Worm (Caenorhabditis elegans) whole organism, L4 larva: ENCODE measurements around the gene asp-1.

Experiments
- F49E8.2 ChIP-seq: sonication (generic microtip); optimal IDR thresholded peaks from 2 replicates; lab custom pipeline; 2016; ENCODE audit warnings: missing compliant biosample characterization, mild to moderate bottlenecking, missing genetic modification characterization, borderline replicate concordance
- R02D3.7 ChIP-seq: fragments of 150-350 bp; sonication (generic microtip); optimal IDR thresholded peaks from 3 replicates; lab custom pipeline; 2014; ENCODE audit warnings: missing biosample characterization, missing genetic modification characterization
- T26A8.4 ChIP-seq: fragments of 200-800 bp; sonication (Bioruptor generic); IDR thresholded peaks from 2 replicates; pipeline ENCODE4 v1.3.6; 2022; ENCODE audit warnings: missing genetic modification characterization, missing compliant biosample characterization
- aly-2 ChIP-seq: sonication (generic microtip); optimal IDR thresholded peaks from 2 replicates; lab custom pipeline; 2018; ENCODE audit warnings: missing biosample characterization, missing genetic modification characterization
- daf-12 ChIP-seq: fragments of 150-350 bp; optimal IDR thresholded peaks from 2 replicates; lab custom pipeline; 2014; ENCODE audit warnings: missing biosample characterization, missing genetic modification reagents, missing genetic modification characterization
- dpl-1 ChIP-seq: fragments of 150-350 bp; optimal IDR thresholded peaks from 2 replicates; lab custom pipeline; 2014; ENCODE audit warnings: missing biosample characterization, missing genetic modification reagents, missing genetic modification characterization
- lir-3 ChIP-seq: sonication (generic microtip); optimal IDR thresholded peaks from 2 replicates; lab custom pipeline; 2016; ENCODE audit warnings: mild to moderate bottlenecking, missing genetic modification characterization, missing compliant biosample characterization
- nhr-77 ChIP-seq: fragments of 150-350 bp; optimal IDR thresholded peaks from 2 replicates; lab custom pipeline; 2014; ENCODE audit warnings: missing biosample characterization, missing genetic modification characterization
- saeg-2 ChIP-seq: fragments of 200-800 bp; sonication (Bioruptor generic); IDR thresholded peaks from 2 replicates; pipeline ENCODE4 v1.3.6; 2022; ENCODE audit warnings: missing genetic modification reagents, missing genetic modification characterization, missing compliant biosample characterization

- TF ChIP-seq R02D3.7 (tag; lab: Kevin White, UChicago) (no peak), daf-12 (tag; lab: Kevin White, UChicago) (no peak), T26A8.4 (GFP tag; lab: Robert Waterston, UW) (no peak; the same call in 1 of the 2 replicates), aly-2 (no peak), saeg-2 (GFP tag; lab: Robert Waterston, UW) (no peak), lir-3 (tag; lab: Kevin White, UChicago) (no peak), F49E8.2 (tag; lab: Kevin White, UChicago) (no peak), nhr-77 (tag; lab: Kevin White, UChicago) (no peak), dpl-1 (GFP tag; lab: Kevin White, UChicago) (no peak)
Measured at ce11 chrV:19050438-19050837, at the start of gene asp-1.
